Fruit fly (Drosophila melanogaster): ENCODE results near the gene CG5500.
A peak's percentile ranks its signal among the peaks of the same experiment; 100 is the strongest.

CG5500 gene

dm6 chr3R:26906711-26907510 lies 30.5 kb downstream of the CG5500 start:
- TF ChIP-seq Hnf4 (GFP tag; optimal IDR thresholded peaks at IDR 0.05) (no peak), Rel (GFP tag; optimal IDR thresholded peaks at IDR 0.05) (no peak), Rel (tag; optimal IDR thresholded peaks at IDR 0.05) (no peak), CG32264 (GFP tag; optimal IDR thresholded peaks at IDR 0.05) (no peak), Dfd (GFP tag; optimal IDR thresholded peaks at IDR 0.05) (no peak)

DNA sequence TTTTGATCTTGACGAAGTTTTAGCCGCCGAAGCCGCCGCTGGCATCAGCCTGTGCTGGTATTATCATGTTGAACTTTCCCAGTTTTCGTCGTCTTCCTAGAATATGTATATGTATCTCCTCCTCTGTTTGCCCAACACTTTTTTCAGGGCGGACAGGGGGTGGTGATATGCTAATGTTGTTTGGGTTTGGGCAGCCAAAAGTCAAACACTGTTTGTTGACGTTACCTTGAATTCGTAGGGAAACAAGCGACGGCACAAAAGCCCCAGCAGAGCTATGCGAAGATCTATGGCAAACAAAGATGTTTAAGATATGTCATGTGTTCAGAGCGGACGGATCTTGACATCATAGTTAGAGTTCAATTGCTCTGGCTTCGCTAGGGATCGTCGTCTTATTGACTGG lies 32.3 kb downstream of the CG5500 start:
- TF ChIP-seq brk (GFP tag; optimal IDR thresholded peaks at IDR 0.05) (no peak), jim (GFP tag; optimal IDR thresholded peaks at IDR 0.05) (no peak), usp (GFP tag; optimal IDR thresholded peaks at IDR 0.05) (no peak), fru (GFP tag; optimal IDR thresholded peaks at IDR 0.05) (no peak), OdsH (GFP tag; optimal IDR thresholded peaks at IDR 0.05) (no peak), Hr78 (GFP tag; optimal IDR thresholded peaks at IDR 0.05) (no peak), CG32264 (GFP tag; optimal IDR thresholded peaks at IDR 0.05) (no peak), sv (GFP tag; optimal IDR thresholded peaks at IDR 0.05) (no peak)

DNA sequence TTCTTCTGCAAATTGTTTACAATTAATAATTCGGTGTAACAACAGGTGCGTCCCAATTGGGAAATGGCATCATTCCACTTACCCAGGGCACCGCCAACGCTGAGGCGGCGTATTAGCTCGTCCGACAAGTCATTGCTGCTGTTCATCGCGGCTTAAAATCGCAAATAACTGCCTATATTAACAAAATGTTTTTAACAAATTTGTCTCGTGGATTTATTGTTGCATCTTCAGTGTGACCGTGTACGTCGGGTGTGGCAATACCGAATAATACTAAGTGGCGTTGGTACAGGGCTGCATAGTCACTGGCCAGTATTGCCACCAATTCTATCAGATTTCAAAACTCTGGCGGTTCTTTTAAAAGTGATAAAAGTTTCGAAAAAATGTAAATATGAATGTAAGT lies 36.2 kb downstream of the CG5500 start, which contains the start of gene Ets97D:
Ets97D (minus strand) TSS at position 272 of the 400 bp plus-strand sequence.
- TF ChIP-seq N (GFP tag; optimal IDR thresholded peaks at IDR 0.05) = no peak
- TF ChIP-seq tai (GFP tag; optimal IDR thresholded peaks at IDR 0.05) = no peak
- TF ChIP-seq GATAd (GFP tag; optimal IDR thresholded peaks at IDR 0.05) = no peak
- TF ChIP-seq lola (GFP tag; optimal IDR thresholded peaks at IDR 0.05) = no peak
- TF ChIP-seq Mio (GFP tag; optimal IDR thresholded peaks at IDR 0.05) = no peak
- no peak for TF ChIP-seq br (GFP tag; optimal IDR thresholded peaks at IDR 0.05)
- no peak for TF ChIP-seq dl (GFP tag; optimal IDR thresholded peaks at IDR 0.05; ENCODE audit: insufficient read depth in 1 of 2, partially characterized antibody in 2 of 2)
- TF ChIP-seq Dif (GFP tag; optimal IDR thresholded peaks at IDR 0.05; ENCODE audit: partially characterized antibody) = no peak

dm6 chr3R:26915463-26915925 lies 39.1 kb downstream of the CG5500 start, which contains the start of gene CG46339:
TSS of gene CG46339 (plus strand) at chr3R:26915761.
- TF ChIP-seq Hr83 (GFP tag; optimal IDR thresholded peaks at IDR 0.05; ENCODE audit: poor library complexity, severe bottlenecking) (peak; percentile 92), OdsH (GFP tag; optimal IDR thresholded peaks at IDR 0.05) (peak; percentile 45), Vsx2 (GFP tag; optimal IDR thresholded peaks at IDR 0.05; ENCODE audit: partially characterized antibody) (peak; percentile 91), Sp1 (GFP tag; optimal IDR thresholded peaks at IDR 0.05) (peak; percentile 53), sage (GFP tag; optimal IDR thresholded peaks at IDR 0.05) (no peak), Jra (GFP tag; optimal IDR thresholded peaks at IDR 0.05) (peak; percentile 41), rgr (GFP tag; optimal IDR thresholded peaks at IDR 0.05) (peak; percentile 76), Hr78 (GFP tag; optimal IDR thresholded peaks at IDR 0.05) (no peak), Rel (GFP tag; optimal IDR thresholded peaks at IDR 0.05) (no peak), Rel (tag; optimal IDR thresholded peaks at IDR 0.05) (peak; percentile 36), foxo (GFP tag; optimal IDR thresholded peaks at IDR 0.05) (peak in 1 of 2 experiments; percentile 55), GATAd (GFP tag; optimal IDR thresholded peaks at IDR 0.05) (no peak), Hnf4 (GFP tag; optimal IDR thresholded peaks at IDR 0.05) (no peak), h (GFP tag; optimal IDR thresholded peaks at IDR 0.05) (peak; percentile 62), N (GFP tag; optimal IDR thresholded peaks at IDR 0.05) (no peak), fru (GFP tag; optimal IDR thresholded peaks at IDR 0.05) (peak; percentile 8), HLH106 (tag; optimal IDR thresholded peaks at IDR 0.05) (peak; percentile 30), Dif (GFP tag; optimal IDR thresholded peaks at IDR 0.05; ENCODE audit: partially characterized antibody) (peak; percentile 76), Myc (optimal IDR thresholded peaks at IDR 0.05) (no peak), dsf (GFP tag; optimal IDR thresholded peaks at IDR 0.05; ENCODE audit: borderline replicate concordance) (no peak), dl (GFP tag; optimal IDR thresholded peaks at IDR 0.05; ENCODE audit: insufficient read depth in 1 of 2, partially characterized antibody in 2 of 2) (peak in 1 of 2 experiments; percentile 4), br (GFP tag; optimal IDR thresholded peaks at IDR 0.05) (peak; percentile 78)

DNA sequence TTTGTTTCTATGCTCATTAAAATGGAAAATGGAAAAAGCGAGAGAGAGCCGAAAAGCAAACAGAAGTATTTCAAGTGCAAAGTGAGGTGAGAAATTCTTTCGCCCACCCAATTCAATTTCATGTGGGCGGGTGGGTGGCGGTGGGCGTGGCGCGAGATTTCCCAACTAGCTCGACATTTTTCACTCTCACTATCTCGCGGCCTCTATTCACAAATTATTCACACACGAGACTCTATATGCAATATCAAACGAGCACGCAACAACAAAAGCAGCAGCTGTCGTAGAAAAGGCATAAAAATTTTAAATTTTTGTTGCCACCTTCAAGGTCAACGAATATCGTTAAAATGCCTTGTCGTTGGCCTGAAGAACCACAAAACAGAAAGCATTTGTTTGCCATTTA lies 42.4 kb downstream of the CG5500 start:
- TF ChIP-seq OdsH (GFP tag; optimal IDR thresholded peaks at IDR 0.05) (no peak), Myc (optimal IDR thresholded peaks at IDR 0.05) (no peak), Dif (GFP tag; optimal IDR thresholded peaks at IDR 0.05; ENCODE audit: partially characterized antibody) (no peak), Jra (GFP tag; optimal IDR thresholded peaks at IDR 0.05) (no peak), CrebA (GFP tag; optimal IDR thresholded peaks at IDR 0.05; ENCODE audit: borderline replicate concordance) (no peak), brk (GFP tag; optimal IDR thresholded peaks at IDR 0.05) (no peak), usp (GFP tag; optimal IDR thresholded peaks at IDR 0.05) (no peak), woc (GFP tag; optimal IDR thresholded peaks at IDR 0.05) (no peak), jim (GFP tag; optimal IDR thresholded peaks at IDR 0.05) (no peak), CG9705 (GFP tag; optimal IDR thresholded peaks at IDR 0.05) (no peak), rgr (GFP tag; optimal IDR thresholded peaks at IDR 0.05) (no peak), br (GFP tag; optimal IDR thresholded peaks at IDR 0.05) (no peak), CG32264 (GFP tag; optimal IDR thresholded peaks at IDR 0.05) (no peak), N (GFP tag; optimal IDR thresholded peaks at IDR 0.05) (no peak), ey (GFP tag; optimal IDR thresholded peaks at IDR 0.05) (no peak), fru (GFP tag; optimal IDR thresholded peaks at IDR 0.05) (no peak), Vsx2 (GFP tag; optimal IDR thresholded peaks at IDR 0.05; ENCODE audit: partially characterized antibody) (no peak), Rel (GFP tag; optimal IDR thresholded peaks at IDR 0.05) (no peak), Rel (tag; optimal IDR thresholded peaks at IDR 0.05) (no peak)

Measured in whole organism, wandering third instar larva.